Worm (Caenorhabditis elegans): ENCODE data around the gene K09C4.9.
A peak's percentile ranks its signal among the peaks of the same experiment; 100 is the strongest.

K09C4.9 gene

ce11 chrX:3301770-3302169 lies 30.2 kb upstream of the K09C4.9 start, which contains the start of gene F11D5.5:
F11D5.5 (plus strand) TSS chrX:3302070.
- TF ChIP-seq egrh-3 (GFP tag; IDR thresholded peaks at IDR 0.05), result no peak

ce11 chrX:3300582-3300981 lies 29.0 kb upstream of the K09C4.9 start:
- TF ChIP-seq sdz-38 (tag; optimal IDR thresholded peaks at IDR 0.05), result no peak
- peak; percentile 72 for TF ChIP-seq unc-62 (GFP tag; optimal IDR thresholded peaks at IDR 0.05)
- TF ChIP-seq lin-40 (tag; optimal IDR thresholded peaks at IDR 0.05), result no peak
- TF ChIP-seq nhr-80 (tag; optimal IDR thresholded peaks at IDR 0.05), result peak; percentile 64

ce11 chrX:3298582-3298981 lies 27.0 kb upstream of the K09C4.9 start, which contains the start of gene K09C4.1:
K09C4.1 (plus strand) TSS chrX:3298882.
- no peak for TF ChIP-seq lir-1 (GFP tag; conservative IDR thresholded peaks at IDR 0.05)
- TF ChIP-seq nfya-1 (tag; optimal IDR thresholded peaks at IDR 0.05; ENCODE audit: borderline replicate concordance, insufficient read depth), result no peak
- no peak for TF ChIP-seq efl-1 (GFP tag; optimal IDR thresholded peaks at IDR 0.05)
- no peak for TF ChIP-seq atf-7 (tag; optimal IDR thresholded peaks at IDR 0.05)
- no peak for TF ChIP-seq aptf-2 (GFP tag; conservative IDR thresholded peaks at IDR 0.05)
- TF ChIP-seq ztf-6 (GFP tag; IDR thresholded peaks at IDR 0.05), result no peak
- TF ChIP-seq hlh-26 (GFP tag; conservative IDR thresholded peaks at IDR 0.05), result no peak
- no peak for TF ChIP-seq somi-1 (GFP tag; optimal IDR thresholded peaks at IDR 0.05)
- TF ChIP-seq F10E7.11 (tag; optimal IDR thresholded peaks at IDR 0.05), result no peak
- no peak for TF ChIP-seq F37B4.10 (GFP tag; IDR thresholded peaks at IDR 0.05)
- no peak for TF ChIP-seq aptf-3 (GFP tag; IDR thresholded peaks at IDR 0.05)
- no peak for TF ChIP-seq B0261.1 (tag; optimal IDR thresholded peaks at IDR 0.05)
- TF ChIP-seq madf-10 (tag; optimal IDR thresholded peaks at IDR 0.05), result no peak

DNA sequence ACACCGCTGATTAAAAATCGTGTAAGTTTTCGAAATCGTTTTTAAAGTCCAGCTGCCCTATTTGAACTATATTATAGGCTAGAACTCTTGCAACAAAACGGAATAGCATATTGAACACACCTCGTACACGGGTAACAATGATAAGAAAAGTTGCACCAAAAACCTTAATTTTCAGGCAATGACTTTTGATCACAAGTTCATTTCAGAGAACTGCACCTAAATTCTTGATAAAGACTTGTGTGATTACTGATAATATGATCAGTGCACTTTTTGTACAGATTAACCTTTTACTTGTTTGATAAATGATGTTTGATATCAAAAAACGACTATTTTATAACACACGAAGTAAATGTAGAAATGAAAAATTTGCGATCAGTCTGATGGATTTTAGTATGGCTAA lies 26.2 kb upstream of the K09C4.9 start:
- TF ChIP-seq ekl-4 (GFP tag; IDR thresholded peaks at IDR 0.05) (no peak), nhr-80 (tag; optimal IDR thresholded peaks at IDR 0.05) (peak; percentile 79), gei-17 (GFP tag; optimal IDR thresholded peaks at IDR 0.05) (no peak), attf-6 (GFP tag; IDR thresholded peaks at IDR 0.05) (no peak), ceh-58 (GFP tag; IDR thresholded peaks at IDR 0.05) (no peak), let-526 (GFP tag; IDR thresholded peaks at IDR 0.05) (no peak)

DNA sequence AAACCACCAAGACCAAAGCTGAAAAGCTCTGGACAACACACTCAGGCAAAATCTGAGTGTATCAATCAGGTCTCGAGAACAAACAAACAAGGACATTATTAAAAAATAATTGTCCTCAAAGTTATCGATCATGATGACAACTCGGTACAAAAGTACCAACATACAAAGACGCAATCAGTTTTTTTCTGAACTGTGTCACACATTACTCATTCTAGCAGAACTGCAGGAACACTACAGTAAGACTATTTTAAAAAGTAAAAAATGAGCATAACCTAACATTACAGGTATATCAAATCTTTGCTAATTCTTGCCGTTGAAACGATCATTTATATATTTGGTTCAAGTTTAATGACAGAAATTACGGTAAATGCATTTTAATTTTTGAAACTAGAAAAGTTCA lies 24.6 kb upstream of the K09C4.9 start, which contains the start of gene K09C4.2:
Gene K09C4.2, plus strand, starts transcription at position 301 of the 400 bp plus-strand sequence.
- TF ChIP-seq mel-28 (tag; optimal IDR thresholded peaks at IDR 0.05; ENCODE audit: borderline replicate concordance), result no peak
- no peak for TF ChIP-seq lin-35 (GFP tag; optimal IDR thresholded peaks at IDR 0.05)
- no peak for TF ChIP-seq F57A8.1 (GFP tag; optimal IDR thresholded peaks at IDR 0.05)
- no peak for TF ChIP-seq xnd-1 (tag; optimal IDR thresholded peaks at IDR 0.05)
- TF ChIP-seq nfya-1 (tag; optimal IDR thresholded peaks at IDR 0.05; ENCODE audit: borderline replicate concordance, insufficient read depth), result no peak
- no peak for TF ChIP-seq zfh-2 (GFP tag; conservative IDR thresholded peaks at IDR 0.05)
- no peak for TF ChIP-seq tbx-9 (tag; optimal IDR thresholded peaks at IDR 0.05; ENCODE audit: borderline replicate concordance)
- TF ChIP-seq sea-2 (GFP tag; IDR thresholded peaks at IDR 0.05), result no peak
- TF ChIP-seq F37B4.10 (GFP tag; IDR thresholded peaks at IDR 0.05), result no peak
- no peak for TF ChIP-seq ztf-3 (GFP tag; optimal IDR thresholded peaks at IDR 0.05)
- TF ChIP-seq rpc-1 (optimal IDR thresholded peaks at IDR 0.05), result no peak
- no peak for TF ChIP-seq rpc-1 (tag; optimal IDR thresholded peaks at IDR 0.05)
- no peak for TF ChIP-seq aptf-2 (GFP tag; conservative IDR thresholded peaks at IDR 0.05)
- TF ChIP-seq ceh-91 (GFP tag; IDR thresholded peaks at IDR 0.05), result no peak
- TF ChIP-seq let-607 (tag; optimal IDR thresholded peaks at IDR 0.05), result no peak
- no peak for TF ChIP-seq hlh-12 (tag; optimal IDR thresholded peaks at IDR 0.05)
- no peak for TF ChIP-seq ztf-22 (GFP tag; optimal IDR thresholded peaks at IDR 0.05)
- TF ChIP-seq lag-1 (GFP tag; IDR thresholded peaks at IDR 0.05), result no peak
- TF ChIP-seq nhr-179 (tag; optimal IDR thresholded peaks at IDR 0.05), result no peak
